Fruit fly (Drosophila melanogaster) whole organism, embryonic: ENCODE results near the gene CG17010.

Source experiments
- Adf1 ChIP-seq: fragments of 200-800 bp; sonication (Bioruptor generic); IDR thresholded peaks from 2 replicates; pipeline ENCODE4 v1.3.6; 2022; ENCODE audit warnings: missing biosample characterization, missing genetic modification characterization
- B-H1 ChIP-seq: fragments of 200-800 bp; sonication (Bioruptor generic); IDR thresholded peaks from 3 replicates; pipeline ENCODE4 v1.3.6; 2022; ENCODE audit warnings: missing biosample characterization, missing genetic modification characterization
- CG10267 ChIP-seq: fragments of 200-800 bp; sonication (Bioruptor generic); optimal IDR thresholded peaks from 2 replicates; lab custom pipeline; 2018; ENCODE audit warnings: missing biosample characterization, mild to moderate bottlenecking, missing genetic modification characterization, moderate library complexity
- CG10274 ChIP-seq: fragments of 200-800 bp; sonication (Bioruptor generic); optimal IDR thresholded peaks from 3 replicates; lab custom pipeline; 2017; ENCODE audit warnings: missing biosample characterization, mild to moderate bottlenecking, missing genetic modification characterization
- CG10979 ChIP-seq: fragments of 200-800 bp; sonication (Bioruptor generic); optimal IDR thresholded peaks from 2 replicates; lab custom pipeline; 2018; ENCODE audit warnings: missing biosample characterization, mild to moderate bottlenecking, missing genetic modification characterization, moderate library complexity
- CG11504 ChIP-seq: fragments of 200-800 bp; sonication (Bioruptor generic); optimal IDR thresholded peaks from 3 replicates; lab custom pipeline; 2019; ENCODE audit warnings: missing biosample characterization, mild to moderate bottlenecking, missing genetic modification characterization, moderate library complexity
- CG12299 ChIP-seq: fragments of 200-800 bp; sonication (Bioruptor generic); optimal IDR thresholded peaks from 2 replicates; lab custom pipeline; 2018; ENCODE audit warnings: missing biosample characterization, mild to moderate bottlenecking, missing genetic modification characterization
- CG12659 ChIP-seq: fragments of 200-800 bp; sonication (Bioruptor generic); optimal IDR thresholded peaks from 3 replicates; lab custom pipeline; 2017; ENCODE audit warnings: mild to moderate bottlenecking, missing biosample characterization, missing genetic modification reagents, missing genetic modification characterization
- CG12744 ChIP-seq: fragments of 200-800 bp; sonication (Bioruptor generic); optimal IDR thresholded peaks from 2 replicates; lab custom pipeline; 2016; ENCODE audit warnings: missing biosample characterization, missing genetic modification characterization
- CG12769 ChIP-seq: fragments of 200-800 bp; sonication (Bioruptor generic); optimal IDR thresholded peaks from 2 replicates; lab custom pipeline; 2019; ENCODE audit warnings: missing biosample characterization, mild to moderate bottlenecking, missing genetic modification characterization, moderate library complexity
- CG13424 ChIP-seq: fragments of 200-800 bp; sonication (Bioruptor generic); optimal IDR thresholded peaks from 2 replicates; lab custom pipeline; 2019; ENCODE audit warnings: missing biosample characterization, mild to moderate bottlenecking, missing genetic modification characterization, moderate library complexity
- CG14667 ChIP-seq: fragments of 200-800 bp; sonication (Bioruptor generic); IDR thresholded peaks from 2 replicates; pipeline ENCODE4 v1.3.6; 2022; ENCODE audit warnings: missing biosample characterization, missing genetic modification characterization
- CG15269 ChIP-seq: fragments of 200-800 bp; sonication (Bioruptor generic); optimal IDR thresholded peaks from 2 replicates; lab custom pipeline; 2018; ENCODE audit warnings: missing biosample characterization, mild to moderate bottlenecking, missing genetic modification characterization, moderate library complexity
- CG16813 ChIP-seq: fragments of 200-800 bp; sonication (Bioruptor generic); IDR thresholded peaks from 3 replicates; pipeline ENCODE4 v1.3.6; 2022; ENCODE audit warnings: missing biosample characterization, missing genetic modification characterization; ENCODE audit not compliant: partially characterized antibody
- CG17829 ChIP-seq: fragments of 200-800 bp; optimal IDR thresholded peaks from 2 replicates; lab custom pipeline; 2019; ENCODE audit warnings: missing biosample characterization, mild to moderate bottlenecking, missing genetic modification characterization, moderate library complexity
- CG32532 ChIP-seq: fragments of 200-800 bp; sonication (Bioruptor generic); IDR thresholded peaks from 2 replicates; pipeline ENCODE4 v1.3.6; 2022; ENCODE audit warnings: missing biosample characterization, missing genetic modification characterization
- CG7271 ChIP-seq: fragments of 200-800 bp; sonication (Bioruptor generic); optimal IDR thresholded peaks from 2 replicates; lab custom pipeline; 2018; ENCODE audit warnings: missing biosample characterization, mild to moderate bottlenecking, missing genetic modification characterization, moderate library complexity
- Camta ChIP-seq: fragments of 200-800 bp; sonication (Bioruptor generic); optimal IDR thresholded peaks from 2 replicates; lab custom pipeline; 2016; ENCODE audit warnings: missing biosample characterization, missing genetic modification characterization
- D19B ChIP-seq: fragments of 200-800 bp; sonication (Bioruptor generic); optimal IDR thresholded peaks from 2 replicates; lab custom pipeline; 2017; ENCODE audit warnings: missing biosample characterization, mild to moderate bottlenecking, missing genetic modification characterization
- Dbx ChIP-seq: fragments of 200-800 bp; sonication (Bioruptor generic); IDR thresholded peaks from 3 replicates; pipeline ENCODE4 v1.3.6; 2022; ENCODE audit warnings: missing biosample characterization, missing genetic modification characterization
- E2f1 ChIP-seq: fragments of 200-800 bp; sonication (Bioruptor generic); IDR thresholded peaks from 2 replicates; pipeline ENCODE4 v1.3.6; 2022; ENCODE audit warnings: missing biosample characterization, missing genetic modification characterization
- Ets97D ChIP-seq: fragments of 200-800 bp; sonication (Bioruptor generic); optimal IDR thresholded peaks from 3 replicates; lab custom pipeline; 2016; ENCODE audit warnings: missing biosample characterization, missing genetic modification characterization
- HmgZ ChIP-seq: fragments of 200-800 bp; sonication (Bioruptor generic); optimal IDR thresholded peaks from 2 replicates; lab custom pipeline; 2018; ENCODE audit warnings: missing biosample characterization, mild to moderate bottlenecking, missing genetic modification characterization
- Mes4 ChIP-seq: fragments of 200-800 bp; sonication (Bioruptor generic); optimal IDR thresholded peaks from 2 replicates; lab custom pipeline; 2016; ENCODE audit warnings: missing biosample characterization, missing genetic modification characterization
- Opbp ChIP-seq: fragments of 200-800 bp; sonication (Bioruptor generic); IDR thresholded peaks from 3 replicates; pipeline ENCODE4 v1.3.6; 2022; ENCODE audit warnings: missing biosample characterization, missing genetic modification characterization; ENCODE audit not compliant: partially characterized antibody
- Side ChIP-seq: fragments of 200-800 bp; sonication (Bioruptor generic); optimal IDR thresholded peaks from 2 replicates; lab custom pipeline; 2016; ENCODE audit warnings: missing biosample characterization, missing genetic modification characterization
- Stat92E ChIP-seq, 3 experiments: fragments of >200 bp in 2 of 3; fragments of 200-800 bp in 1 of 3; sonication (Bioruptor generic) in 1 of 3; optimal IDR thresholded peaks; 2 replicates each; lab custom pipeline; 2017 to 2019; ENCODE audit warnings: missing biosample characterization in 3 of 3, missing genetic modification characterization in 3 of 3, mild to moderate bottlenecking in 1 of 3, moderate library complexity in 1 of 3
- Tbp ChIP-seq: fragments of >200 bp; optimal IDR thresholded peaks from 2 replicates; lab custom pipeline; 2018; ENCODE audit warnings: missing biosample characterization, missing genetic modification characterization
- abd-A ChIP-seq: fragments of 200-800 bp; sonication (Bioruptor generic); optimal IDR thresholded peaks from 3 replicates; lab custom pipeline; 2019; ENCODE audit warnings: missing biosample characterization, mild to moderate bottlenecking, missing genetic modification characterization, moderate library complexity
- ara ChIP-seq: fragments of 200-800 bp; sonication (Bioruptor generic); IDR thresholded peaks from 2 replicates; pipeline ENCODE4 v1.3.6; 2022; ENCODE audit warnings: missing biosample characterization, missing genetic modification characterization
- ase ChIP-seq: fragments of 200-800 bp; sonication (Bioruptor generic); IDR thresholded peaks from 3 replicates; pipeline ENCODE4 v1.3.6; 2022; ENCODE audit warnings: missing biosample characterization, missing genetic modification characterization
- btn ChIP-seq: fragments of 200-800 bp; sonication (Bioruptor generic); optimal IDR thresholded peaks from 2 replicates; lab custom pipeline; 2016; ENCODE audit warnings: missing biosample characterization, missing genetic modification characterization
- crol ChIP-seq: fragments of 200-800 bp; sonication (Bioruptor generic); IDR thresholded peaks from 2 replicates; pipeline ENCODE4 v1.3.6; 2022; ENCODE audit warnings: missing biosample characterization, missing genetic modification characterization
- cwo ChIP-seq: fragments of 200-800 bp; sonication (Bioruptor generic); optimal IDR thresholded peaks from 3 replicates; lab custom pipeline; 2017; ENCODE audit warnings: missing biosample characterization, missing genetic modification characterization, mild to moderate bottlenecking, moderate library complexity, missing genetic modification reagents
- danr ChIP-seq: fragments of 200-800 bp; sonication (Bioruptor generic); IDR thresholded peaks from 2 replicates; pipeline ENCODE4 v1.3.6; 2022; ENCODE audit warnings: missing biosample characterization, missing genetic modification characterization
- dmrt11E ChIP-seq: fragments of 200-800 bp; sonication (Bioruptor generic); optimal IDR thresholded peaks from 3 replicates; lab custom pipeline; 2018; ENCODE audit warnings: missing biosample characterization, mild to moderate bottlenecking, missing genetic modification characterization, moderate library complexity
- fd102C ChIP-seq: fragments of 200-800 bp; sonication (Bioruptor generic); optimal IDR thresholded peaks from 2 replicates; lab custom pipeline; 2018; ENCODE audit warnings: missing biosample characterization, mild to moderate bottlenecking, missing genetic modification characterization, moderate library complexity
- pho ChIP-seq: fragments of 200-800 bp; sonication (Bioruptor generic); optimal IDR thresholded peaks from 2 replicates; lab custom pipeline; 2016; ENCODE audit warnings: missing biosample characterization, missing genetic modification characterization
- sc ChIP-seq, 3 experiments: fragments of >200 bp in 2 of 3; fragments of 200-800 bp in 1 of 3; sonication (Bioruptor generic) in 1 of 3; optimal IDR thresholded peaks; 2 replicates in 2 of 3; 3 replicates in 1 of 3; lab custom pipeline; 2017; ENCODE audit warnings: mild to moderate bottlenecking in 1 of 3, missing biosample characterization in 1 of 3, missing genetic modification characterization in 1 of 3, missing genetic modification reagents in 1 of 3
- sens ChIP-seq: fragments of 200-800 bp; sonication (Bioruptor generic); peaks from one replicate; lab custom pipeline; 2016; ENCODE audit warnings: missing biosample characterization, missing genetic modification characterization
- trem ChIP-seq: fragments of 200-800 bp; optimal IDR thresholded peaks from 3 replicates; lab custom pipeline; 2019; ENCODE audit warnings: missing biosample characterization, mild to moderate bottlenecking, missing genetic modification characterization, moderate library complexity

CG17010 gene

dm6 chr2L:12374546-12375081, 18.4 kb downstream of the CG17010 start (continued):
- TF ChIP-seq cwo (GFP tag; lab: Kevin White, UChicago), result no peak
- no peak for TF ChIP-seq CG13424 (tag; lab: Kevin White, UChicago)
- no peak for TF ChIP-seq pho (GFP tag; lab: Kevin White, UChicago)
- no peak for TF ChIP-seq Mes4
- no peak for TF ChIP-seq CG12659 (GFP tag; lab: Kevin White, UChicago)
- TF ChIP-seq trem (tag; lab: Kevin White, UChicago), result no peak
- no peak for TF ChIP-seq CG12299 (tag; lab: Kevin White, UChicago)
- no peak for TF ChIP-seq CG10979
- 0 out of 2 replicates have a peak, but pooled peaks have one; percentile 16 for TF ChIP-seq crol (GFP tag; lab: Robert Waterston, UW)
- no peak for TF ChIP-seq Adf1 (GFP tag; lab: Robert Waterston, UW)
- no peak for TF ChIP-seq D19B (GFP tag; lab: Kevin White, UChicago)
- TF ChIP-seq CG15269, result no peak
- TF ChIP-seq Stat92E (GFP tag; optimal IDR thresholded peaks at IDR 0.05; lab: Kevin White, UChicago), result no peak
- TF ChIP-seq abd-A, result no peak
- no peak for TF ChIP-seq Camta (GFP tag; lab: Kevin White, UChicago)
- TF ChIP-seq CG32532, result 0 out of 2 replicates have a peak, but pooled peaks have one; percentile 13
- TF ChIP-seq btn, result no peak
- TF ChIP-seq dmrt11E (tag; lab: Kevin White, UChicago), result no peak
- TF ChIP-seq sc (optimal IDR thresholded peaks at IDR 0.05; lab: Kevin White, UChicago), result no peak
- no peak for TF ChIP-seq sc (GFP tag; optimal IDR thresholded peaks at IDR 0.05; lab: Kevin White, UChicago)
- no peak for TF ChIP-seq Side
- no peak for TF ChIP-seq CG12769 (tag; lab: Kevin White, UChicago)
- TF ChIP-seq HmgZ (tag; lab: Kevin White, UChicago), result no peak
- 0 out of 2 replicates have a peak, but pooled peaks have one; percentile 6 for TF ChIP-seq E2f1 (GFP tag; lab: Robert Waterston, UW)
- no peak for TF ChIP-seq CG12744 (GFP tag; lab: Kevin White, UChicago)
- TF ChIP-seq Opbp (GFP tag; lab: Robert Waterston, UW), result 0 out of 3 replicates have a peak, but pooled peaks have one; percentile 46
- TF ChIP-seq ara (GFP tag; lab: Robert Waterston, UW), result 0 out of 2 replicates have a peak, but pooled peaks have one; percentile 27
- 0 out of 3 replicates have a peak, but pooled peaks have one; percentile 20 for TF ChIP-seq CG16813 (GFP tag; lab: Robert Waterston, UW)
- no peak for TF ChIP-seq CG14667 (GFP tag; lab: Robert Waterston, UW)
- no peak for TF ChIP-seq CG17829
- TF ChIP-seq Tbp (GFP tag; lab: Kevin White, UChicago), result no peak

- TF ChIP-seq Dbx (GFP tag; lab: Robert Waterston, UW), result no peak
- TF ChIP-seq CG10274 (GFP tag; lab: Kevin White, UChicago), result no peak
- TF ChIP-seq Ets97D (GFP tag; lab: Kevin White, UChicago), result peak; percentile 31
- no peak for TF ChIP-seq ase
- no peak for TF ChIP-seq danr
- no peak for TF ChIP-seq CG32532
- TF ChIP-seq CG10267 (tag; lab: Kevin White, UChicago), result no peak
- TF ChIP-seq CG7271 (tag; lab: Kevin White, UChicago), result peak; percentile 59
- TF ChIP-seq B-H1, result no peak
- TF ChIP-seq fd102C (GFP tag; lab: Kevin White, UChicago), result peak; percentile 3
- TF ChIP-seq sens (GFP tag; lab: Kevin White, UChicago), result peak; percentile 24
- no peak for TF ChIP-seq CG11504 (tag; lab: Kevin White, UChicago)
Observed at dm6 chr2L:12392406-12392805, 36.2 kb downstream of the CG17010 start.
